Fruit fly (Drosophila melanogaster) whole organism, embryonic: Measurements from ENCODE around the gene ZnT77C.

Experiments used
- BEAF-32 ChIP-seq: fragments of 200-800 bp; sonication (Bioruptor generic); optimal IDR thresholded peaks from 3 replicates; lab custom pipeline; 2017; ENCODE audit warnings: missing biosample characterization, missing genetic modification characterization, mild to moderate bottlenecking, moderate library complexity, missing genetic modification reagents
- Bgb ChIP-seq: fragments of 200-800 bp; sonication (Bioruptor generic); IDR thresholded peaks from 2 replicates; pipeline ENCODE4 v1.3.6; 2022; ENCODE audit warnings: missing biosample characterization, missing genetic modification characterization; ENCODE audit not compliant: partially characterized antibody
- CG1024 ChIP-seq: fragments of 200-800 bp; sonication (Bioruptor generic); IDR thresholded peaks from 2 replicates; pipeline ENCODE4 v1.3.6; 2022; ENCODE audit warnings: missing biosample characterization, missing genetic modification characterization
- CG1647 ChIP-seq: fragments of 200-800 bp; sonication (Bioruptor generic); optimal IDR thresholded peaks from 3 replicates; lab custom pipeline; 2016; ENCODE audit warnings: missing biosample characterization, missing genetic modification characterization
- CG2712 ChIP-seq: fragments of 200-800 bp; optimal IDR thresholded peaks from 3 replicates; lab custom pipeline; 2019; ENCODE audit warnings: missing biosample characterization, mild to moderate bottlenecking, missing genetic modification characterization, moderate library complexity
- CG8478 ChIP-seq: fragments of >200 bp; optimal IDR thresholded peaks from 2 replicates; lab custom pipeline; 2018
- CG9215 ChIP-seq: fragments of 200-800 bp; sonication (Bioruptor generic); IDR thresholded peaks from 2 replicates; pipeline ENCODE4 v1.3.6; 2022; ENCODE audit warnings: missing biosample characterization, missing genetic modification characterization
- MESR4 ChIP-seq: fragments of 200-800 bp; sonication (Bioruptor generic); optimal IDR thresholded peaks from 2 replicates; lab custom pipeline; 2018; ENCODE audit warnings: missing biosample characterization, mild to moderate bottlenecking, missing genetic modification characterization, moderate library complexity
- NC2α ChIP-seq: fragments of 200-800 bp; sonication (Bioruptor generic); optimal IDR thresholded peaks from 2 replicates; lab custom pipeline; 2016; ENCODE audit warnings: missing biosample characterization, missing genetic modification characterization
- bbx ChIP-seq: fragments of 200-800 bp; sonication (Bioruptor generic); IDR thresholded peaks from 2 replicates; pipeline ENCODE4 v1.3.6; 2022; ENCODE audit warnings: missing biosample characterization, missing genetic modification characterization; ENCODE audit not compliant: partially characterized antibody
- cad ChIP-seq: fragments of >200 bp; optimal IDR thresholded peaks from 2 replicates; lab custom pipeline; 2017; ENCODE audit warnings: missing biosample characterization, missing genetic modification characterization
- cwo ChIP-seq: fragments of 200-800 bp; sonication (Bioruptor generic); optimal IDR thresholded peaks from 3 replicates; lab custom pipeline; 2017; ENCODE audit warnings: missing biosample characterization, missing genetic modification characterization, mild to moderate bottlenecking, moderate library complexity, missing genetic modification reagents
- pho ChIP-seq: fragments of 200-800 bp; sonication (Bioruptor generic); optimal IDR thresholded peaks from 2 replicates; lab custom pipeline; 2016; ENCODE audit warnings: missing biosample characterization, missing genetic modification characterization
- schlank ChIP-seq: fragments of 200-800 bp; sonication (Bioruptor generic); optimal IDR thresholded peaks from 2 replicates; lab custom pipeline; 2018; ENCODE audit warnings: missing biosample characterization, mild to moderate bottlenecking, missing genetic modification characterization

DNA sequence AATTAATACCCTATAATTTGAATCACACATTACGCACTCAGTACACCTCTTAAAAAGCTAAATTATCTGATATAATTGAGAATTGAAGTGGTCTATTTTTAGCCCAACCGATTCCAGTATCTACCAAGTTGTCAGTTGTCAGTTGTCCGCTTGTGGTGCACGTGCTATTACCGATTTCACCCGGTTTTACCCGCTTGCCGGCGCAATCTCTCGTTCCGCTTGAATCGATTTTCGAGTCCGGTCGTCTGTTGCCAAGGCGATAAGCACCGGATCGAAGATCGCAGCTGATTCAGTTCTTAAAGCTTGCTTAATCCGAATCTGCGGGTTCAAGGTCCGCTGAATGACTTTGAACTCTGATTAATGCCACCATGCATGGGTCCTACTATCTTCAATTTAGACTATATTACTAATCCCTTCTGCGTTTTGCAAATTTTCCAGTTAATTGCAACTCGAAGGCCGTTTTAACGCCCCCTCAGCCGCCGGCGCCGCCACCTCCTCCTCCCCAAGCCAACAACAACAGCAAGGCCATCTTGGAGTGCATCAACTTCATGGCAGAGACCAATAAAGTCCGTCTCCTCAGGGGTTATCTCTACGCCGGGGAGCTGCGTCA is 16.9 kb upstream of the ZnT77C start:
- TF ChIP-seq CG1024 (GFP tag; lab: Robert Waterston, UW) (no peak), CG8478 (lab: Kevin White, UChicago) (no peak), CG2712 (tag; lab: Kevin White, UChicago) (no peak), NC2α (no peak), CG9215 (GFP tag; lab: Robert Waterston, UW) (no peak), Bgb (GFP tag; lab: Robert Waterston, UW) (no peak), CG1647 (GFP tag; lab: Kevin White, UChicago) (no peak), BEAF-32 (GFP tag; lab: Kevin White, UChicago) (no peak), cwo (GFP tag; lab: Kevin White, UChicago) (peak; percentile 78), bbx (GFP tag; lab: Robert Waterston, UW) (no peak), MESR4 (no peak), pho (GFP tag; lab: Kevin White, UChicago) (no peak), schlank (tag; lab: Kevin White, UChicago) (no peak), cad (GFP tag; lab: Kevin White, UChicago) (no peak)
